Worm (Caenorhabditis elegans) whole organism, L3 larva: ENCODE measurements around the gene pals-33.

Source experiments
- R02D3.7 ChIP-seq: fragments of 150-350 bp; optimal IDR thresholded peaks from 2 replicates; lab custom pipeline; 2014; ENCODE audit warnings: missing biosample characterization, missing genetic modification characterization
- egl-5 ChIP-seq: fragments of 150-350 bp; optimal IDR thresholded peaks from 2 replicates; lab custom pipeline; 2017; ENCODE audit warnings: missing biosample characterization, missing genetic modification reagents, missing genetic modification characterization, inconsistent platforms
- fkh-10 ChIP-seq: sonication (generic microtip); optimal IDR thresholded peaks from 2 replicates; lab custom pipeline; 2017; ENCODE audit warnings: missing biosample characterization, missing genetic modification reagents, missing genetic modification characterization
- lin-15B ChIP-seq: fragments of 150-350 bp; optimal IDR thresholded peaks from 2 replicates; lab custom pipeline; 2014; ENCODE audit warnings: missing biosample characterization, missing genetic modification characterization
- nhr-77 ChIP-seq: fragments of 150-350 bp; optimal IDR thresholded peaks from 2 replicates; lab custom pipeline; 2014; ENCODE audit warnings: missing biosample characterization, missing genetic modification characterization
- pha-4 ChIP-seq: fragments of 150-350 bp; optimal IDR thresholded peaks from 2 replicates; lab custom pipeline; 2014; ENCODE audit warnings: missing biosample characterization, missing genetic modification reagents, missing genetic modification characterization
- snpc-4 ChIP-seq: fragments of 150-350 bp; optimal IDR thresholded peaks from 2 replicates; lab custom pipeline; 2014; ENCODE audit warnings: missing biosample characterization, missing genetic modification characterization
- zag-1 ChIP-seq: fragments of 150-350 bp; optimal IDR thresholded peaks from 2 replicates; lab custom pipeline; 2014; ENCODE audit warnings: missing biosample characterization, missing genetic modification characterization
- ztf-11 ChIP-seq: fragments of 150-350 bp; optimal IDR thresholded peaks from 2 replicates; lab custom pipeline; 2014; ENCODE audit warnings: missing biosample characterization, missing genetic modification characterization

DNA sequence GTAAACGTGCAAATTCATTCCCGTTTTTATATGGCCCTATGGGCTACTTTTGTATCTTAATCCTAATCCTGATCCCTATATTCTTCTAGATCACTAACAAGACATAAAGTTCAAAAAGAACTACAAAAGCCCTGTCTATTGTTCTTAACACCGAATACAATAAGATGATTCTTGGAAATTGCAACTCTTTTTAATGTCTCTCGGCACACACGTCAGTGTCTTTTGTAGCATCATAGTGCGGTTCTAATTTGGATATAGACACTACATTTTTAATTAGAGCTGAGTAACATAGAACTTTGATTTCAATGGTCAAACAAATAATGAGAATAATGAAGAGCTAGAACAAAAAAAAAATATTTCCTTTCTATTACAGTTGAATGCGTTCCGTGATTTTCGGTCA lies 33.3 kb upstream of the pals-33 start:
- no peak for TF ChIP-seq ztf-11 (tag; lab: Kevin White, UChicago)
- TF ChIP-seq zag-1 (tag; lab: Kevin White, UChicago) = no peak
- TF ChIP-seq snpc-4 (tag; lab: Kevin White, UChicago) = no peak
- TF ChIP-seq nhr-77 (tag; lab: Kevin White, UChicago) = no peak
- TF ChIP-seq pha-4 (tag; lab: Kevin White, UChicago) = no peak
- TF ChIP-seq lin-15B (tag; lab: Kevin White, UChicago) = no peak
- no peak for TF ChIP-seq fkh-10 (GFP tag; lab: Kevin White, UChicago)
- TF ChIP-seq R02D3.7 (tag; lab: Kevin White, UChicago) = no peak
- TF ChIP-seq egl-5 (tag; lab: Kevin White, UChicago) = no peak
